Worm (Caenorhabditis elegans): Measurements from ENCODE around the gene rbx-1.

DNA sequence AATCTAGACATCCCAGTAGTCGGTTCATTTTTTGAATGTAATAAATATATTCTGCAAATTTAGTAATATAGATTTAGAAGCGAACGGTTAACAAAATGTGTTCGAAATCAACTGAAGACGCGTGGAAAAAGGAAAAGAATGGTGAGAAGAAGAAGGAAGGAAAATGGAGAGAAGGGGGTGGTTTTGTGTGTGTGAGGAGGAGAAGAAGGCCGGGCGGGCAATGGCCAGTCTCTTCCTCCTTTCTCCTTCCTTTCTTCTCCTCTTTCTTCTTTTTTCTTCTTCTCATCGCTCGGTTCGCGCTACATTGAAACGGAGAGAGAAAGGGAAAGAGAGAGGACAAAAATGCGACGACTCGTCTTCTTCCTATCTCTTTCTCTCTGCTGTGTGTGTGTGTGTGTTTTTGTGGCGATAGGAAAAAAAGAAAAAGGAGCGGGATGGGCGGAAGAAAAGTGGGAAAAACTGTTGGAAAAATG, 1.8 kb upstream of the rbx-1 start, which contains the start of gene ztf-9:
- no peak for TF ChIP-seq nhr-12 (tag; optimal IDR thresholded peaks at IDR 0.05)
- peak; percentile 16 for TF ChIP-seq unc-62 (GFP tag; optimal IDR thresholded peaks at IDR 0.05)
- TF ChIP-seq tbx-8 (GFP tag; optimal IDR thresholded peaks at IDR 0.05) = no peak
- TF ChIP-seq elt-3 (tag; optimal IDR thresholded peaks at IDR 0.05) = no peak
- no peak for TF ChIP-seq elt-1 (tag; optimal IDR thresholded peaks at IDR 0.05; ENCODE audit: borderline replicate concordance, insufficient read depth)
- no peak for TF ChIP-seq mab-5 (tag; optimal IDR thresholded peaks at IDR 0.05)
- peak; percentile 10 for TF ChIP-seq nhr-237 (tag; optimal IDR thresholded peaks at IDR 0.05)
- TF ChIP-seq pha-4 (tag; optimal IDR thresholded peaks at IDR 0.05) = no peak
- no peak for TF ChIP-seq nhr-28 (tag; optimal IDR thresholded peaks at IDR 0.05)
- TF ChIP-seq lsy-2 (tag; optimal IDR thresholded peaks at IDR 0.05) = peak; percentile 28
- TF ChIP-seq ztf-11 (tag; optimal IDR thresholded peaks at IDR 0.05) = no peak
